Fruit fly (Drosophila melanogaster) whole organism, larva: ENCODE results near the gene CG13010.

ENCODE experiments used
- noc ChIP-seq: fragments of 200-800 bp; sonication (Bioruptor generic); optimal IDR thresholded peaks from 3 replicates; lab custom pipeline; 2019; ENCODE audit warnings: missing biosample characterization, mild to moderate bottlenecking, missing genetic modification characterization, moderate library complexity

The CG13010 gene

dm6 chrX:16670262-16670661 lies 8.5 kb downstream of the CG13010 start:
- no peak for TF ChIP-seq noc (tag; lab: Kevin White, UChicago)

dm6 chrX:16669849-16670248 lies 8.9 kb downstream of the CG13010 start:
- TF ChIP-seq noc (tag; lab: Kevin White, UChicago), result no peak

DNA sequence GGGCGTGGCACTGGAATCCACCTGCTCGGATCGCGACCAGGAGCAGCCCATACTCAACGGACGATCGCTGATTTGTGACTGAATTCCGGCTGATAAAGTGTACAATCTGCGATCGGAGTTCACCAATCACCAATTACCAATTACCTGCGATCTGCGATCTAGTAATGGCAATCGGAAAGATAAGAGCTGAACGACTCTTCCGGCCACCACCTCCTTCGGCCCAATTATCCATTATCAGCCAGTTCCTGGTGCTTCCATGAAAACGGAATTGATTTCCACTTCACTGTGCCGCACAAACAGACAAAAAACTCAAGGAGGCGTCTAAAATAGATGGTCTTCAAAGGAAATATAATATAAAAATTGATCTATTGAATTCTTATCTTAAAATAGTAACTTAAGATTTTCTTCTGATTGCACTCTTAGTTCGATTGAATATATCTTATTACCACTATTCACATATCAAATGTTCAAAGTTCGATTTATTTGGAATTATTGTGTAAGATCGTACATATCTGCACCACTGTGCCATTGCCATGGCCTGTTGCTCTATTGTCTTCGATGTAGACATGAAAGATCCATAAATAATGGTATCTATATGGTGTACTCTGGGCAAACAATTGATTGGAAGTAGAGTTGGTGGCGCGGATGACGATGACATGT lies 14.2 kb downstream of the CG13010 start, which contains the start of gene CG15865:
CG15865 (minus strand) TSS at position 51 of the 660 bp plus-strand sequence.
- TF ChIP-seq noc (tag; lab: Kevin White, UChicago), result no peak

dm6 chrX:16660632-16661031 lies 18.1 kb downstream of the CG13010 start:
- TF ChIP-seq noc (tag; lab: Kevin White, UChicago), result no peak

dm6 chrX:16655724-16656235 lies 23.0 kb downstream of the CG13010 start:
- peak; percentile 57 for TF ChIP-seq noc (tag; lab: Kevin White, UChicago)

- no peak for TF ChIP-seq noc (tag; lab: Kevin White, UChicago)
Measured at dm6 chrX:16654931-16655409, 23.8 kb downstream of the CG13010 start, which contains the start of the genes Nemp and r. Gene Nemp, minus strand, starts transcription at chrX:16655015. Gene r, plus strand, starts transcription at chrX:16655359.

DNA sequence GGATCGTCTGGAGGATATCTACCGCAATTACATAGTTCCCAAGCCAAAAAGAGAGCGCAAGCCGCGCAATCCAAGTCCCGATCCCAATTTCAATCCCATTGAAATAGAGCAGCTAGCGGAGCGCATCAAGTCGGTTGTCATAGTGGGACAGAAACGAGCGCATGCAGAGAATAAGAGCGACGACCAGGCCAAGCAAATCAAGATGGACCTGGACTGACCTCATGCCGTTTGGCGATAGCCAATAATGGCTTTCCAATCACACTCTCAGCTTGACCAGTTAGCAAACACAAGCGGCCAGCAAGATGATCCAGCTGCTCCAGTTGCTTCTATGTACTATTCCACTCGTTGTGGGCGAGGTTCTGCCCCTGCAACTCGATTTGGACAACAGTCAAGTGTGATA lies 27.1 kb downstream of the CG13010 start:
- no peak for TF ChIP-seq noc (tag; lab: Kevin White, UChicago)

dm6 chrX:16651098-16651497 lies 27.6 kb downstream of the CG13010 start, which contains the start of the genes CG32573 and CG42512:
Gene CG32573, plus strand, starts transcription at chrX:16651376.
Gene CG42512, plus strand, starts transcription at chrX:16651376.
- TF ChIP-seq noc (tag; lab: Kevin White, UChicago), result no peak

dm6 chrX:16650078-16651063 lies 28.4 kb downstream of the CG13010 start:
- peak; percentile 29 for TF ChIP-seq noc (tag; lab: Kevin White, UChicago)

- TF ChIP-seq noc (tag; lab: Kevin White, UChicago), result no peak
Measured at dm6 chrX:16648435-16648781, 30.3 kb downstream of the CG13010 start.

- TF ChIP-seq noc (tag; lab: Kevin White, UChicago), result no peak
Measured at dm6 chrX:16647737-16648434, 30.9 kb downstream of the CG13010 start.

DNA sequence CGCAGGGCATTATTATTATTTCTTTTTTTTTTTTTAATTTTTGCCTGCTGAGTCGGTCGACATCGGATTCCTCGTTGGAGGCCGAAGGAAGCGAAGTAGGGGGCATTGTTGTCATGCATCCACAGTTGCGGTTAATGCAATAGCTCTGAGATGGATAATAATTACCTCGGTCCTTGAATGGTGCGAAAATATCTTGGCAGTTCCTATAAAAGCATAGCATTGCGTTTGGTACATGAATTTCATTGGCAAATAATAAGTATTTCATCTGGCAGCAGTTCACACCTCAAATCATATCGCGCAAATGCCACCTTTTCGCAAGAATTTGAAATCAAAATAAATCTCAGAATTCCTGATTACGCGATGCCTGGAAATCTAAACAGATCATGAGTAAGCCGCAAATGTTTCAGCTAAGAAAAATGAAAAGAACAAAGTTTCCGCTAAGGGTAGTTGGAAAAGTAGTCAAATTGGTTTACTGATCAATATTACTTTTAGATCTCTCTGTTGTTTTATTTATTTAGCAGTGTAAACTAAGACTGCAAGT lies 31.6 kb downstream of the CG13010 start:
- no peak for TF ChIP-seq noc (tag; lab: Kevin White, UChicago)

DNA sequence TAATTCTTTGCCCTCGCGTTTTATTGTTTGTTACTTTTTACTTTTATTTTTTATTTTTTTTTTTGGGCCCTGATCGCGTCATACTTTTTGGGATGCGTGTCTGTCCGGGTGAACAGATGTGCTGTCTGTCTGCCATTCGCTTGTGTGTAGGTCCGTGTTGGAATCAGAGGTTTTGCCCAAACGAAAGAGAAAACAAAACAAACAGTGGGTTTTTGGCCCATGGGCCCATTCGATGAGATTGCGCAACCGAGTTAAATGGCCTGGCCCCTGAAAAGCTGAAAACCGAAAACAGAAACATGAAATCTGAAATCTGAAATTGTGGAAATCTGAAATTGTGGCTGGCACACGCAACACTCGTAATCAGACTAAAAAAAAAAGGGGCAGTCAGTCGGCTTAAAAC lies 33.3 kb downstream of the CG13010 start:
- TF ChIP-seq noc (tag; lab: Kevin White, UChicago), result no peak

DNA sequence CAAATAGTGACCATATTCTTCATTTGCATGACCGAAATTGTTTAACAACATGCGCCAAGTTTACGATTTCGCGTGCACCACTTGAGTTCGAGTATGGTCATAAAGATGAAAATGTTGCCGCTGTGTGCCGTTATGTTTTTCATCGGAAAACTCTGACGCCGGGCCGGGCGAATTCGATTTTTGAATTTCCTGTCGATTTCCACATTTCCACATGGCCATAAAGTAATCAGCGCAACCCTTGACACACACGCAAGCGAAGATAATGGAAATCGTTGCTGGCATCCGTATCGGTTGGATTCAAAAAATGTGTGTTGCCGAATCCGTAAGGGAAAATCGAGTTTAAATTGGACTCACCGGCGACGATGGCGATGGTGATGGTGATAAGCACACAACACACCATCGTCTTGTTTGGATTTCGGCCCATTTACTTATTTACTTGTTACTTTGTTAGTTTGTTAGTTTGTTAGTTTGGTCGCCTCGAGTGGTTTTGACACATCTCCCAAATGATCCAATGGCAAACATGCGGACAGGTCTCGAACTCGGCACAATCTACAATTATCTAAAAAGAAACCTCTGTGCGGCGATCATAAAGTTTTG lies 34.1 kb downstream of the CG13010 start:
- TF ChIP-seq noc (tag; lab: Kevin White, UChicago), result no peak
